Worm (Caenorhabditis elegans): ENCODE data around the gene pals-39.

ce11 chrV:12400677-12401236, 42.9 kb downstream of the pals-39 start, which contains the start of the genes K01D12.20 and miga-1:
- TF ChIP-seq snpc-4 (tag; optimal IDR thresholded peaks at IDR 0.05) (no peak), fos-1 (tag; optimal IDR thresholded peaks at IDR 0.05) (no peak)
